Fruit fly (Drosophila melanogaster): ENCODE results near the gene Nin.

- TF ChIP-seq Dll (optimal IDR thresholded peaks at IDR 0.05) (no peak), CG8478 (optimal IDR thresholded peaks at IDR 0.05) (no peak), pan (optimal IDR thresholded peaks at IDR 0.05) (no peak), psq (optimal IDR thresholded peaks at IDR 0.05) (no peak), EcR (GFP tag; optimal IDR thresholded peaks at IDR 0.05) (no peak)
These were observed 49.1 kb downstream of the Nin start for dm6 chr2L:5229239-5229638.
